Fruit fly (Drosophila melanogaster) whole organism, prepupa: Measurements from ENCODE around the gene CG12535.
A peak's percentile ranks its signal among the peaks of the same experiment; 100 is the strongest.

Experiments used
- Blimp-1 ChIP-seq: fragments of 200-800 bp; sonication (Bioruptor generic); optimal IDR thresholded peaks from 3 replicates; lab custom pipeline; 2017; ENCODE audit warnings: missing biosample characterization, missing genetic modification characterization, mild to moderate bottlenecking, moderate library complexity, missing genetic modification reagents
- CG10631 ChIP-seq: fragments of 200-800 bp; sonication (Bioruptor generic); optimal IDR thresholded peaks from 2 replicates; lab custom pipeline; 2016; ENCODE audit warnings: missing biosample characterization, missing genetic modification characterization
- CG10669 ChIP-seq: fragments of 200-800 bp; sonication (Bioruptor generic); optimal IDR thresholded peaks from 3 replicates; lab custom pipeline; 2018; ENCODE audit warnings: missing biosample characterization, mild to moderate bottlenecking, missing genetic modification characterization, moderate library complexity
- CG11294 ChIP-seq: fragments of 200-800 bp; sonication (Bioruptor generic); IDR thresholded peaks from 2 replicates; pipeline ENCODE4 v1.3.6; 2022; ENCODE audit warnings: missing biosample characterization, missing genetic modification characterization
- CG11762 ChIP-seq: fragments of 200-800 bp; sonication (Bioruptor generic); optimal IDR thresholded peaks from 3 replicates; lab custom pipeline; 2016; ENCODE audit warnings: missing biosample characterization, missing genetic modification characterization; ENCODE audit not compliant: insufficient read depth
- CG11902 ChIP-seq: fragments of 200-800 bp; sonication (Bioruptor generic); optimal IDR thresholded peaks from 3 replicates; lab custom pipeline; 2016; ENCODE audit warnings: missing biosample characterization, missing genetic modification characterization
- CG15336 ChIP-seq: fragments of 200-800 bp; sonication (Bioruptor generic); IDR thresholded peaks from 2 replicates; pipeline ENCODE4 v1.3.6; 2022; ENCODE audit warnings: missing biosample characterization, missing genetic modification characterization
- CG16779 ChIP-seq: fragments of 200-800 bp; sonication (Bioruptor generic); optimal IDR thresholded peaks from 3 replicates; lab custom pipeline; 2017; ENCODE audit warnings: missing biosample characterization, mild to moderate bottlenecking, missing genetic modification characterization
- CG3032 ChIP-seq: fragments of 200-800 bp; optimal IDR thresholded peaks from 2 replicates; lab custom pipeline; 2019; ENCODE audit warnings: missing biosample characterization, mild to moderate bottlenecking, missing genetic modification characterization, moderate library complexity
- CG31627 ChIP-seq: fragments of 200-800 bp; sonication (Bioruptor generic); optimal IDR thresholded peaks from 3 replicates; lab custom pipeline; 2016; ENCODE audit warnings: missing biosample characterization, missing genetic modification characterization
- CG3919 ChIP-seq: fragments of 200-800 bp; sonication (Bioruptor generic); optimal IDR thresholded peaks from 3 replicates; lab custom pipeline; 2016; ENCODE audit warnings: missing biosample characterization, missing genetic modification characterization
- CG4318 ChIP-seq: fragments of 200-800 bp; sonication (Bioruptor generic); optimal IDR thresholded peaks from 3 replicates; lab custom pipeline; 2017; ENCODE audit warnings: missing biosample characterization, mild to moderate bottlenecking, missing genetic modification characterization
- CG6163 ChIP-seq: fragments of 200-800 bp; sonication (Bioruptor generic); IDR thresholded peaks from 3 replicates; pipeline ENCODE4 v1.3.6; 2022; ENCODE audit warnings: missing biosample characterization, missing genetic modification characterization
- CG6792 ChIP-seq: fragments of 200-800 bp; sonication (Bioruptor generic); optimal IDR thresholded peaks from 3 replicates; lab custom pipeline; 2016; ENCODE audit warnings: missing biosample characterization, missing genetic modification characterization
- CG6808 ChIP-seq: fragments of 200-800 bp; sonication (Bioruptor generic); optimal IDR thresholded peaks from 3 replicates; lab custom pipeline; 2017; ENCODE audit warnings: missing biosample characterization, missing genetic modification characterization, mild to moderate bottlenecking, moderate library complexity, missing genetic modification reagents
- CG6854 ChIP-seq: fragments of 200-800 bp; sonication (Bioruptor generic); optimal IDR thresholded peaks from 2 replicates; lab custom pipeline; 2017; ENCODE audit warnings: missing biosample characterization, mild to moderate bottlenecking, missing genetic modification characterization
- CG7368 ChIP-seq: fragments of 200-800 bp; sonication (Bioruptor generic); optimal IDR thresholded peaks from 3 replicates; lab custom pipeline; 2016; ENCODE audit warnings: missing biosample characterization, missing genetic modification characterization
- CG8119 ChIP-seq: fragments of 200-800 bp; sonication (Bioruptor generic); IDR thresholded peaks from 3 replicates; pipeline ENCODE4 v1.3.6; 2022; ENCODE audit warnings: missing biosample characterization, missing genetic modification characterization
- CG8319 ChIP-seq: fragments of 200-800 bp; sonication (Bioruptor generic); optimal IDR thresholded peaks from 3 replicates; lab custom pipeline; 2016; ENCODE audit warnings: missing biosample characterization, missing genetic modification characterization
- CG8632 ChIP-seq: fragments of 200-800 bp; sonication (Bioruptor generic); optimal IDR thresholded peaks from 3 replicates; lab custom pipeline; 2016; ENCODE audit warnings: missing biosample characterization, missing genetic modification characterization
- CG9139 ChIP-seq: fragments of 200-800 bp; sonication (Bioruptor generic); optimal IDR thresholded peaks from 3 replicates; lab custom pipeline; 2017; ENCODE audit warnings: missing biosample characterization, mild to moderate bottlenecking, missing genetic modification characterization
- Eip75B ChIP-seq: fragments of 200-800 bp; sonication (Bioruptor generic); optimal IDR thresholded peaks from 3 replicates; lab custom pipeline; 2016; ENCODE audit warnings: missing biosample characterization, missing genetic modification characterization
- Eip78C ChIP-seq: fragments of 200-800 bp; sonication (Bioruptor generic); peaks from one replicate; lab custom pipeline; 2016; ENCODE audit warnings: missing biosample characterization, missing genetic modification characterization
- Eip93F ChIP-seq: fragments of 200-800 bp; sonication (Bioruptor generic); optimal IDR thresholded peaks from 2 replicates; lab custom pipeline; 2016; ENCODE audit warnings: missing biosample characterization, mild to moderate bottlenecking, missing genetic modification characterization
- Ets21C ChIP-seq: fragments of 200-800 bp; sonication (Bioruptor generic); optimal IDR thresholded peaks from 3 replicates; lab custom pipeline; 2016; ENCODE audit warnings: missing biosample characterization, missing genetic modification characterization
- Ets96B ChIP-seq: fragments of 200-800 bp; optimal IDR thresholded peaks from 2 replicates; lab custom pipeline; 2019; ENCODE audit warnings: missing biosample characterization, mild to moderate bottlenecking, missing genetic modification characterization, moderate library complexity
- Gug ChIP-seq: fragments of 200-800 bp; sonication (Bioruptor generic); IDR thresholded peaks from 2 replicates; pipeline ENCODE4 v1.3.6; 2022; ENCODE audit warnings: missing biosample characterization, missing genetic modification characterization
- Hr38 ChIP-seq: sonication (Bioruptor generic); optimal IDR thresholded peaks from 2 replicates; lab custom pipeline; 2016; ENCODE audit warnings: missing biosample characterization, missing genetic modification characterization
- Hr39 ChIP-seq: fragments of 200-800 bp; sonication (Bioruptor generic); optimal IDR thresholded peaks from 2 replicates; lab custom pipeline; 2016; ENCODE audit warnings: missing biosample characterization, missing genetic modification characterization
- Hr4 ChIP-seq: fragments of 200-800 bp; sonication (Bioruptor generic); optimal IDR thresholded peaks from 3 replicates; lab custom pipeline; 2016; ENCODE audit warnings: missing biosample characterization, missing genetic modification characterization
- Lpt ChIP-seq: fragments of 200-800 bp; sonication (Bioruptor generic); optimal IDR thresholded peaks from 3 replicates; lab custom pipeline; 2016; ENCODE audit warnings: missing biosample characterization, missing genetic modification characterization
- Met ChIP-seq: fragments of 200-800 bp; sonication (Bioruptor generic); optimal IDR thresholded peaks from 3 replicates; lab custom pipeline; 2016; ENCODE audit warnings: missing biosample characterization, missing genetic modification characterization
- OdsH ChIP-seq: fragments of 200-800 bp; sonication (Bioruptor generic); optimal IDR thresholded peaks from 3 replicates; lab custom pipeline; 2016; ENCODE audit warnings: missing biosample characterization, missing genetic modification characterization
- Smox ChIP-seq: fragments of 200-800 bp; sonication (Bioruptor generic); optimal IDR thresholded peaks from 3 replicates; lab custom pipeline; 2016; ENCODE audit warnings: missing biosample characterization, missing genetic modification characterization
- Sox102F ChIP-seq: fragments of 200-800 bp; sonication (Bioruptor generic); optimal IDR thresholded peaks from 2 replicates; lab custom pipeline; 2016; ENCODE audit warnings: missing biosample characterization, mild to moderate bottlenecking, missing genetic modification characterization
- Sox14 ChIP-seq: fragments of 200-800 bp; sonication (Bioruptor generic); optimal IDR thresholded peaks from 3 replicates; lab custom pipeline; 2016; ENCODE audit warnings: missing biosample characterization, missing genetic modification characterization
- achi ChIP-seq: fragments of 200-800 bp; sonication (Bioruptor generic); optimal IDR thresholded peaks from 3 replicates; lab custom pipeline; 2016; ENCODE audit warnings: missing biosample characterization, missing genetic modification characterization
- cyc ChIP-seq: fragments of 200-800 bp; sonication (Bioruptor generic); optimal IDR thresholded peaks from 3 replicates; lab custom pipeline; 2016; ENCODE audit warnings: missing biosample characterization, missing genetic modification characterization
- dac ChIP-seq: fragments of 200-800 bp; sonication (Bioruptor generic); optimal IDR thresholded peaks from 2 replicates; lab custom pipeline; 2017; ENCODE audit warnings: missing biosample characterization, mild to moderate bottlenecking, missing genetic modification characterization
- dsx ChIP-seq: fragments of 200-800 bp; optimal IDR thresholded peaks from 3 replicates; lab custom pipeline; 2019; ENCODE audit warnings: missing biosample characterization, mild to moderate bottlenecking, missing genetic modification characterization, moderate library complexity; ENCODE audit not compliant: poor library complexity, severe bottlenecking
- eg ChIP-seq: fragments of 200-800 bp; sonication (Bioruptor generic); IDR thresholded peaks from 3 replicates; pipeline ENCODE4 v1.3.6; 2022; ENCODE audit warnings: missing biosample characterization, missing genetic modification characterization
- esn ChIP-seq: fragments of 200-800 bp; sonication (Bioruptor generic); optimal IDR thresholded peaks from 2 replicates; lab custom pipeline; 2016; ENCODE audit warnings: missing biosample characterization, mild to moderate bottlenecking, missing genetic modification characterization, moderate library complexity
- fd59A ChIP-seq: fragments of 200-800 bp; sonication (Bioruptor generic); optimal IDR thresholded peaks from 2 replicates; lab custom pipeline; 2017; ENCODE audit warnings: missing biosample characterization, mild to moderate bottlenecking, missing genetic modification characterization, missing genetic modification reagents
- fd85E ChIP-seq: fragments of 200-800 bp; sonication (Bioruptor generic); optimal IDR thresholded peaks from 3 replicates; lab custom pipeline; 2016; ENCODE audit warnings: missing biosample characterization, missing genetic modification characterization
- fkh ChIP-seq: fragments of 200-800 bp; sonication (Bioruptor generic); optimal IDR thresholded peaks from 3 replicates; lab custom pipeline; 2017; ENCODE audit warnings: missing biosample characterization, mild to moderate bottlenecking, missing genetic modification characterization, moderate library complexity
- lz ChIP-seq: fragments of 200-800 bp; sonication (Bioruptor generic); optimal IDR thresholded peaks from 3 replicates; lab custom pipeline; 2016; ENCODE audit warnings: missing biosample characterization, missing genetic modification characterization
- net ChIP-seq: fragments of 200-800 bp; sonication (Bioruptor generic); optimal IDR thresholded peaks from 3 replicates; lab custom pipeline; 2016; ENCODE audit warnings: missing biosample characterization, missing genetic modification characterization
- pdm3 ChIP-seq: fragments of 200-800 bp; sonication (Bioruptor generic); optimal IDR thresholded peaks from 3 replicates; lab custom pipeline; 2016; ENCODE audit warnings: missing biosample characterization, missing genetic modification characterization
- spab ChIP-seq: fragments of 200-800 bp; sonication (Bioruptor generic); optimal IDR thresholded peaks from 2 replicates; lab custom pipeline; 2017; ENCODE audit warnings: missing biosample characterization, mild to moderate bottlenecking, missing genetic modification characterization, missing genetic modification reagents
- ss ChIP-seq, 2 experiments: fragments of 200-800 bp; sonication (Bioruptor generic); optimal IDR thresholded peaks; 2 replicates in 1 of 2; 3 replicates in 1 of 2; lab custom pipeline; 2017 to 2018; ENCODE audit warnings: mild to moderate bottlenecking in 2 of 2, missing biosample characterization in 2 of 2, missing genetic modification characterization in 2 of 2, moderate library complexity in 1 of 2
- svp ChIP-seq: fragments of 200-800 bp; sonication (Bioruptor generic); peaks from one replicate; lab custom pipeline; 2016; ENCODE audit warnings: missing biosample characterization, missing genetic modification characterization
- topi ChIP-seq: fragments of 200-800 bp; sonication (Bioruptor generic); optimal IDR thresholded peaks from 3 replicates; lab custom pipeline; 2016; ENCODE audit warnings: missing biosample characterization, missing genetic modification characterization
- vri ChIP-seq: fragments of 200-800 bp; sonication (Bioruptor generic); optimal IDR thresholded peaks from 3 replicates; lab custom pipeline; 2016; ENCODE audit warnings: missing biosample characterization, mild to moderate bottlenecking, missing genetic modification characterization

The CG12535 gene

dm6 chrX:3403411-3403810 is 45.3 kb downstream of the CG12535 start:
- TF ChIP-seq achi (GFP tag; lab: Kevin White, UChicago): no peak
- no peak for TF ChIP-seq Smox (GFP tag; lab: Kevin White, UChicago)
- TF ChIP-seq Eip78C (GFP tag; lab: Kevin White, UChicago): peak; percentile 11
- no peak for TF ChIP-seq Ets96B
- TF ChIP-seq CG6163 (GFP tag; lab: Robert Waterston, UW): no peak
- no peak for TF ChIP-seq Eip75B (GFP tag; lab: Kevin White, UChicago)
- TF ChIP-seq fd59A: no peak
- TF ChIP-seq spab (GFP tag; lab: Kevin White, UChicago): no peak
- peak; percentile 23 for TF ChIP-seq cyc (GFP tag; lab: Kevin White, UChicago)
- peak; percentile 21 for TF ChIP-seq esn (GFP tag; lab: Kevin White, UChicago)
- peak; percentile 30 for TF ChIP-seq CG31627 (GFP tag; lab: Kevin White, UChicago)
- TF ChIP-seq CG8119 (GFP tag; lab: Robert Waterston, UW): no peak
- TF ChIP-seq fd85E: no peak
- TF ChIP-seq Sox14 (GFP tag; lab: Kevin White, UChicago): peak; percentile 5
- TF ChIP-seq CG11294 (GFP tag; lab: Robert Waterston, UW): no peak
- no peak for TF ChIP-seq CG10669
- TF ChIP-seq CG4318: no peak
- TF ChIP-seq Hr4 (GFP tag; lab: Kevin White, UChicago): peak; percentile 15
- TF ChIP-seq lz: peak; percentile 7
- no peak for TF ChIP-seq Hr38 (GFP tag; lab: Kevin White, UChicago)
- no peak for TF ChIP-seq CG8632
- TF ChIP-seq CG3032 (tag; lab: Kevin White, UChicago): no peak
- TF ChIP-seq eg (GFP tag; lab: Robert Waterston, UW): 0 out of 3 replicates have a peak, but pooled peaks have one; percentile 12
- no peak for TF ChIP-seq Lpt (GFP tag; lab: Kevin White, UChicago)
- peak; percentile 61 for TF ChIP-seq svp (GFP tag; lab: Kevin White, UChicago)
- no peak for TF ChIP-seq CG11902
- TF ChIP-seq CG9139 (GFP tag; lab: Kevin White, UChicago): no peak
- peak; percentile 1 for TF ChIP-seq topi
- TF ChIP-seq CG15336 (GFP tag; lab: Robert Waterston, UW): no peak
- TF ChIP-seq OdsH (GFP tag; lab: Kevin White, UChicago): no peak
- TF ChIP-seq Blimp-1 (GFP tag; lab: Kevin White, UChicago): no peak
- no peak for TF ChIP-seq CG6854
- TF ChIP-seq Sox102F (GFP tag; lab: Kevin White, UChicago): no peak
- no peak for TF ChIP-seq CG10631
- TF ChIP-seq CG6792 (GFP tag; lab: Kevin White, UChicago): no peak
- TF ChIP-seq CG7368 (GFP tag; lab: Kevin White, UChicago): no peak
- no peak for TF ChIP-seq net (GFP tag; lab: Kevin White, UChicago)
- no peak for TF ChIP-seq pdm3
- TF ChIP-seq Met: peak; percentile 14
- TF ChIP-seq CG3919 (GFP tag; lab: Kevin White, UChicago): no peak
- peak; percentile 4 for TF ChIP-seq vri
- TF ChIP-seq Eip93F: no peak
- no peak for TF ChIP-seq dsx (GFP tag; lab: Kevin White, UChicago)
- TF ChIP-seq CG8319 (GFP tag; lab: Kevin White, UChicago): no peak
- TF ChIP-seq CG16779 (tag; lab: Kevin White, UChicago): no peak
- no peak for TF ChIP-seq Gug (GFP tag; lab: Robert Waterston, UW)
- TF ChIP-seq Hr39 (GFP tag; lab: Kevin White, UChicago): peak; percentile 42
- TF ChIP-seq ss (GFP tag; optimal IDR thresholded peaks at IDR 0.05; lab: Kevin White, UChicago): no peak
- TF ChIP-seq Ets21C (GFP tag; lab: Kevin White, UChicago): no peak
- TF ChIP-seq CG11762 (GFP tag; lab: Kevin White, UChicago): no peak
- no peak for TF ChIP-seq dac (GFP tag; lab: Kevin White, UChicago)
- TF ChIP-seq fkh (GFP tag; lab: Kevin White, UChicago): no peak
- no peak for TF ChIP-seq CG6808 (GFP tag; lab: Kevin White, UChicago)
